Worm (Caenorhabditis elegans) whole organism, young adult: ENCODE measurements around the gene mlc-4.
A peak's percentile ranks its signal among the peaks of the same experiment; 100 is the strongest.
"Not testable (repeated sequence)": the region's sequence is repeated elsewhere in the genome, so short reads cannot be mapped to it uniquely, and the experiment has no call there.

Experiments
- B0035.1 ChIP-seq: sonication (generic microtip); optimal IDR thresholded peaks from 2 replicates; lab custom pipeline; 2016; ENCODE audit warnings: missing genetic modification characterization, mild to moderate bottlenecking, missing compliant biosample characterization, missing genotype, missing genetic modification reagents
- B0261.1 ChIP-seq: sonication (generic microtip); optimal IDR thresholded peaks from 2 replicates; lab custom pipeline; 2016; ENCODE audit warnings: mild to moderate bottlenecking, missing genetic modification characterization, moderate library complexity, missing compliant biosample characterization
- F10E7.11 ChIP-seq: sonication (generic microtip); optimal IDR thresholded peaks from 2 replicates; lab custom pipeline; 2017; ENCODE audit warnings: mild to moderate bottlenecking, missing genetic modification characterization, moderate library complexity, missing compliant biosample characterization
- F22D6.2 ChIP-seq: sonication (generic microtip); optimal IDR thresholded peaks from 2 replicates; lab custom pipeline; 2016; ENCODE audit warnings: mild to moderate bottlenecking, missing genetic modification characterization, missing compliant biosample characterization
- F23B12.7 ChIP-seq: sonication (generic microtip); optimal IDR thresholded peaks from 2 replicates; lab custom pipeline; 2017; ENCODE audit warnings: missing genetic modification characterization, mild to moderate bottlenecking, missing compliant biosample characterization, antibody characterized with exemption, moderate library complexity; ENCODE audit not compliant: insufficient read depth
- F33H1.4 ChIP-seq: fragments of 200-800 bp; sonication (Bioruptor generic); IDR thresholded peaks from 2 replicates; pipeline ENCODE4 v1.3.6; 2022; ENCODE audit warnings: missing genetic modification reagents, missing genetic modification characterization, missing compliant biosample characterization
- T26A5.8 ChIP-seq: sonication (generic microtip); optimal IDR thresholded peaks from 2 replicates; lab custom pipeline; 2016; ENCODE audit warnings: missing genetic modification characterization, missing compliant biosample characterization
- Y53F4B.3 ChIP-seq: fragments of 200-800 bp; sonication (Bioruptor generic); IDR thresholded peaks from 2 replicates; pipeline ENCODE4 v1.3.6; 2022; ENCODE audit warnings: missing genetic modification reagents, missing genetic modification characterization, missing compliant biosample characterization
- ZK185.1 ChIP-seq: sonication (generic microtip); optimal IDR thresholded peaks from 2 replicates; lab custom pipeline; 2016; ENCODE audit warnings: mild to moderate bottlenecking, missing genetic modification characterization, missing compliant biosample characterization; ENCODE audit not compliant: poor library complexity, severe bottlenecking
- aptf-3 ChIP-seq: fragments of 200-800 bp; sonication (Bioruptor generic); IDR thresholded peaks from 2 replicates; pipeline ENCODE4 v1.3.6; 2022; ENCODE audit warnings: missing genetic modification characterization, missing compliant biosample characterization
- atf-7 ChIP-seq: sonication (generic microtip); optimal IDR thresholded peaks from 2 replicates; lab custom pipeline; 2017; ENCODE audit warnings: mild to moderate bottlenecking, missing genetic modification characterization, missing compliant biosample characterization
- cebp-1 ChIP-seq, 2 experiments: fragments of 200-800 bp in 1 of 2; sonication (Bioruptor generic) in 1 of 2; sonication (generic microtip) in 1 of 2; IDR thresholded peaks in 1 of 2; optimal IDR thresholded peaks in 1 of 2; 2 replicates each; pipeline versions ENCODE4 v1.3.6 to Lab custom; 2017 to 2022; ENCODE audit warnings: missing compliant biosample characterization in 2 of 2, missing genetic modification characterization in 2 of 2, mild to moderate bottlenecking in 1 of 2, missing genetic modification reagents in 1 of 2, moderate library complexity in 1 of 2
- chd-7 ChIP-seq: sonication (generic microtip); optimal IDR thresholded peaks from 2 replicates; lab custom pipeline; 2016; ENCODE audit warnings: mild to moderate bottlenecking, missing genetic modification characterization, moderate library complexity, missing compliant biosample characterization
- egl-18 ChIP-seq: fragments of 200-800 bp; sonication (Bioruptor generic); IDR thresholded peaks from 2 replicates; pipeline ENCODE4 v1.3.6; 2022; ENCODE audit warnings: missing genetic modification reagents, missing genetic modification characterization, missing compliant biosample characterization
- him-1 ChIP-seq: sonication (generic microtip); optimal IDR thresholded peaks from 2 replicates; lab custom pipeline; 2016; ENCODE audit warnings: missing genotype, missing genetic modification reagents, missing genetic modification characterization, missing compliant biosample characterization
- hlh-12 ChIP-seq: sonication (generic microtip); optimal IDR thresholded peaks from 2 replicates; lab custom pipeline; 2016; ENCODE audit warnings: missing genetic modification characterization, missing compliant biosample characterization
- hlh-26 ChIP-seq: fragments of 200-800 bp; sonication (Bioruptor generic); conservative IDR thresholded peaks from 2 replicates; pipeline ENCODE4 v1.3.6; 2022; ENCODE audit warnings: missing genetic modification reagents, missing genetic modification characterization, missing compliant biosample characterization
- hmg-1.2 ChIP-seq: fragments of 200-800 bp; sonication (Bioruptor generic); IDR thresholded peaks from 2 replicates; pipeline ENCODE4 v1.3.6; 2022; ENCODE audit warnings: missing genetic modification reagents, missing genetic modification characterization, missing compliant biosample characterization
- lin-26 ChIP-seq: fragments of 200-800 bp; sonication (Bioruptor generic); IDR thresholded peaks from 2 replicates; pipeline ENCODE4 v1.3.6; 2022; ENCODE audit warnings: missing genetic modification reagents, missing genetic modification characterization, missing compliant biosample characterization
- lsl-1 ChIP-seq: fragments of 200-800 bp; sonication (Bioruptor generic); optimal IDR thresholded peaks from 2 replicates; lab custom pipeline; 2018; ENCODE audit warnings: mild to moderate bottlenecking, missing genetic modification characterization, moderate library complexity, missing compliant biosample characterization
- lsy-27 ChIP-seq: sonication (generic microtip); optimal IDR thresholded peaks from 2 replicates; lab custom pipeline; 2017; ENCODE audit warnings: missing genetic modification characterization, mild to moderate bottlenecking, missing compliant biosample characterization, antibody characterized with exemption, missing genotype, borderline replicate concordance; ENCODE audit not compliant: insufficient read depth
- mel-28 ChIP-seq: sonication (generic microtip); optimal IDR thresholded peaks from 2 replicates; lab custom pipeline; 2016; ENCODE audit warnings: borderline replicate concordance, mild to moderate bottlenecking, missing genetic modification characterization, missing compliant biosample characterization
- nfya-2 ChIP-seq: fragments of 200-800 bp; sonication (Bioruptor generic); IDR thresholded peaks from 2 replicates; pipeline ENCODE4 v1.3.6; 2022; ENCODE audit warnings: missing genetic modification reagents, missing genetic modification characterization, missing compliant biosample characterization
- nhr-80 ChIP-seq: sonication (generic microtip); optimal IDR thresholded peaks from 2 replicates; lab custom pipeline; 2016; ENCODE audit warnings: missing genetic modification characterization, missing compliant biosample characterization
- nhr-90 ChIP-seq: sonication (generic microtip); optimal IDR thresholded peaks from 2 replicates; lab custom pipeline; 2016; ENCODE audit warnings: missing genotype, mild to moderate bottlenecking, missing genetic modification characterization, missing compliant biosample characterization
- rcor-1 ChIP-seq: fragments of 200-800 bp; sonication (Bioruptor generic); IDR thresholded peaks from 2 replicates; pipeline ENCODE4 v1.3.6; 2022; ENCODE audit warnings: missing genetic modification reagents, missing genetic modification characterization, missing compliant biosample characterization
- rpc-1 ChIP-seq, 2 experiments: fragments of 150-350 bp in 1 of 2; sonication (generic microtip) in 1 of 2; optimal IDR thresholded peaks; 2 replicates each; lab custom pipeline; 2014 to 2018; ENCODE audit warnings: missing biosample characterization in 1 of 2, missing genetic modification characterization in 1 of 2, missing genetic modification reagents in 1 of 2, missing genotype in 1 of 2
- sdz-38 ChIP-seq: sonication (generic microtip); optimal IDR thresholded peaks from 2 replicates; lab custom pipeline; 2016; ENCODE audit warnings: missing genotype, missing genetic modification characterization, missing compliant biosample characterization
- sea-2 ChIP-seq: fragments of 200-800 bp; sonication (Bioruptor generic); IDR thresholded peaks from 2 replicates; pipeline ENCODE4 v1.3.6; 2022; ENCODE audit warnings: missing genetic modification characterization, missing compliant biosample characterization
- tbp1 ChIP-seq: fragments of 200-800 bp; sonication (Bioruptor generic); optimal IDR thresholded peaks from 2 replicates; lab custom pipeline; 2018; ENCODE audit warnings: mild to moderate bottlenecking, missing genetic modification characterization, missing compliant biosample characterization
- tbx-9 ChIP-seq: sonication (generic microtip); optimal IDR thresholded peaks from 2 replicates; lab custom pipeline; 2016; ENCODE audit warnings: borderline replicate concordance, missing genetic modification characterization, inconsistent platforms, missing compliant biosample characterization
- ztf-22 ChIP-seq: fragments of 200-800 bp; sonication (Bioruptor generic); optimal IDR thresholded peaks from 2 replicates; lab custom pipeline; 2018; ENCODE audit warnings: mild to moderate bottlenecking, missing genetic modification characterization, moderate library complexity, missing compliant biosample characterization
- ztf-25 ChIP-seq: fragments of 200-800 bp; sonication (Bioruptor generic); IDR thresholded peaks from 2 replicates; pipeline ENCODE4 v1.3.6; 2022; ENCODE audit warnings: missing genetic modification reagents, missing genetic modification characterization, missing compliant biosample characterization

mlc-4 gene

ce11 chrIII:3370770-3371169 lies 22.8 kb downstream of the mlc-4 start:
- no peak for TF ChIP-seq hlh-12
- no peak for TF ChIP-seq ZK185.1 (tag; lab: Kevin White, UChicago)
- TF ChIP-seq cebp-1 (GFP tag; IDR thresholded peaks at IDR 0.05; lab: Robert Waterston, UW): no peak; the same call in 1 of the 2 replicates
- TF ChIP-seq cebp-1 (tag; optimal IDR thresholded peaks at IDR 0.05; lab: Kevin White, UChicago): peak; percentile 58

DNA sequence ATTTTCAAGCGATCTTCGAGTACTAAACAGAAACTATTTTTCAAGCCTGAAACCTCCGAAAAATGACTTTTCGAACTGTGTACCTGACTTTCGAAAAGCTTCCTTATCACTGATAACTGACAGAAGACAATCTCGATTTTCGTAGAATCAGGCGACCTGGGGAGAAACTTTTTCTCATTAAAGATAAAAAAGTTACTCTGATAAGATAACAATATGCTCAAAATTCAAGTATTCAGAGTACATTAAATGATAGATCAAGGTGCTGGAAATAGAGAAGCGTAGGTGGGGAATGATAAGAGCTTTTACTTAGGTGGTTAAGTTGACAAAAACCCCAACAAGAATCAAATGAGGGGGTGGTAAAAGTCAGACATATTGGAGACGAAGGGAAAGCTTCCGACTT lies 23.5 kb downstream of the mlc-4 start, which contains the start of gene prk-2:
Gene prk-2, minus strand, starts transcription at position 156 of the 400 bp plus-strand sequence.
- no peak for TF ChIP-seq egl-18 (GFP tag; lab: Robert Waterston, UW)
- TF ChIP-seq atf-7 (tag; lab: Kevin White, UChicago): peak; percentile 13
- no peak for TF ChIP-seq hlh-26 (GFP tag; lab: Robert Waterston, UW)
- TF ChIP-seq nhr-80 (tag; lab: Kevin White, UChicago): peak; percentile 90

DNA sequence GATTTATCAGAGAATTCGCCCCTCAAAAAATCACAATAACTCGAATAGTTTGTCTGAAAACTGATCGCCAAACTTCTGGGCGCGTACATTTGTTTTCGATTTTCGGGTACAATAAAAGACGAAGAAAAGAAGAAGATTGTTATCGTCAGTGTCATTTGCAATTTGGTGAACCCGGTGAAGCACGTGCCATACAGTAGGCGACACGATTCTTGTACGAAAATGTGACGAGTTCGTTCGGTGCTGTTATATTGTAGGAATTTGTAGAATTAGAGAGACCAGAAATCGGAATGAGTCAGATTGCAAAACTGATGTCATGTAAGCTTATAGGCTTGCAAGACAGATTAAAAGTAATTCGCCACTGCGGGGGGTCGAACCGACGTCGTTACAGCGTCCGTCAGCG lies 25.8 kb downstream of the mlc-4 start:
- TF ChIP-seq F10E7.11 (tag; lab: Kevin White, UChicago): no peak
- TF ChIP-seq rcor-1 (GFP tag; lab: Robert Waterston, UW): no peak
- no peak for TF ChIP-seq chd-7 (tag; lab: Kevin White, UChicago)
- TF ChIP-seq lin-26 (GFP tag; lab: Robert Waterston, UW): no peak
- no peak for TF ChIP-seq T26A5.8 (tag; lab: Kevin White, UChicago)

ce11 chrIII:3362220-3362734 lies 31.3 kb downstream of the mlc-4 start:
- TF ChIP-seq ztf-25 (GFP tag; lab: Robert Waterston, UW) (0 out of 2 replicates have a peak, but pooled peaks have one; percentile 71), tbp1 (GFP tag; lab: Kevin White, UChicago) (peak; percentile 64), rpc-1 (tag; optimal IDR thresholded peaks at IDR 0.05; lab: Kevin White, UChicago) (peak; percentile 57), B0261.1 (peak; percentile 34), hmg-1.2 (GFP tag; lab: Robert Waterston, UW) (peak; percentile 86), lin-26 (GFP tag; lab: Robert Waterston, UW) (peak; percentile 61)
- TF ChIP-seq rpc-1 (optimal IDR thresholded peaks at IDR 0.05; lab: Kevin White, UChicago): not testable (repeated sequence)

DNA sequence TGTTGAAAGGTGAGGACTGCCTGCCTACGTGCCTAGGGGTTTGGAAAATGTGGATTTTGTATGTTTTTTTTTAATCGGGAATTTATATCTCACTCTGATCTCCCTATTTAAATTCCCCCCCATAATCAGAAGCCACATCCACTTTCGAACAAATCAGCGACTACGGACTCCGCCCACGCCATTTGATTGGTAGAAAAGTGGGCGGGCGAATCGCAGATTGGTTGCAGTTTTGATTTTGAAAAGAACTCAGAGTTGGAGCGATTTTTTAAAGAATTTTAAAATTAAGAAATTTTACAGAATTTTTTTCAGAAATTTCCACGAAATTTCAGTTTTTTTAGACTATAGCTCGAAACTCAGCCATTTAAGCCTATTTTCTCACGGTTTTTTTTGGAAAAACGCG lies 33.5 kb downstream of the mlc-4 start:
- no peak for TF ChIP-seq F23B12.7 (tag; lab: Kevin White, UChicago)
- TF ChIP-seq B0035.1 (tag; lab: Kevin White, UChicago): no peak
- no peak for TF ChIP-seq mel-28
- no peak for TF ChIP-seq sea-2 (GFP tag; lab: Robert Waterston, UW)
- TF ChIP-seq nhr-90 (tag; lab: Kevin White, UChicago): no peak
- no peak for TF ChIP-seq tbx-9 (tag; lab: Kevin White, UChicago)
- no peak for TF ChIP-seq hmg-1.2 (GFP tag; lab: Robert Waterston, UW)
- TF ChIP-seq sdz-38 (tag; lab: Kevin White, UChicago): no peak
- TF ChIP-seq Y53F4B.3 (GFP tag; lab: Robert Waterston, UW): no peak
- no peak for TF ChIP-seq ztf-22 (GFP tag; lab: Kevin White, UChicago)
- TF ChIP-seq nhr-80 (tag; lab: Kevin White, UChicago): no peak
- TF ChIP-seq rpc-1 (optimal IDR thresholded peaks at IDR 0.05; lab: Kevin White, UChicago): no peak
- no peak for TF ChIP-seq rpc-1 (tag; optimal IDR thresholded peaks at IDR 0.05; lab: Kevin White, UChicago)
- TF ChIP-seq F22D6.2 (tag; lab: Kevin White, UChicago): no peak

DNA sequence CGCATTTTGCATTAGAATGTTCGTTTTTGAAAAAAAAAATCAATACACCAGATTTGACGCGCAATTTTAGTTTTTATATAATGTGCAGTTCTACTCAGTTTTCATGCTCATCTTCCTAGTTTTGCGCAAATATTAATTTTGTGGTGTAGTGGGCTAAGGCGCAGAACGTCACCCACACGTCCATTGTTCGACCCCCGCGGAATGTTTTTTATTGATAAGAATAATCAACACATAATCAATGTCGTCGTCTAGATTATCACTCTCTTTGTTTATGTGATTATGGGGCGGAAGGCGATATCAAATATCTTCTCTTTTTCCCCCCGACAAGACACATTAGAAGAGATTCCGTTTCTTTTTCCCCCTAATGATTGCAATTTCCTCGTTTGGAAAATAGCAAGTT lies 37.8 kb downstream of the mlc-4 start:
- TF ChIP-seq F10E7.11 (tag; lab: Kevin White, UChicago) (no peak), rpc-1 (optimal IDR thresholded peaks at IDR 0.05; lab: Kevin White, UChicago) (peak; percentile 44), rpc-1 (tag; optimal IDR thresholded peaks at IDR 0.05; lab: Kevin White, UChicago) (peak; percentile 71), lsl-1 (peak; percentile 4), tbp1 (GFP tag; lab: Kevin White, UChicago) (peak; percentile 79), egl-18 (GFP tag; lab: Robert Waterston, UW) (no peak), nfya-2 (GFP tag; lab: Robert Waterston, UW) (no peak), aptf-3 (GFP tag; lab: Robert Waterston, UW) (no peak), hmg-1.2 (GFP tag; lab: Robert Waterston, UW) (0 out of 2 replicates have a peak, but pooled peaks have one; percentile 16), F33H1.4 (0 out of 2 replicates have a peak, but pooled peaks have one; percentile 23), him-1 (tag; lab: Kevin White, UChicago) (no peak), B0261.1 (peak; percentile 49), hlh-12 (no peak), sea-2 (GFP tag; lab: Robert Waterston, UW) (no peak), lsy-27 (tag; lab: Kevin White, UChicago) (no peak)
